Fruit fly (Drosophila melanogaster) ovary, adult (tissue): ENCODE data around the gene CG5612.

ENCODE experiments used
- CG17801 ChIP-seq: fragments of 200-800 bp; optimal IDR thresholded peaks from 2 replicates; lab custom pipeline; 2019; ENCODE audit warnings: missing biosample characterization, mild to moderate bottlenecking, missing genetic modification characterization, moderate library complexity; ENCODE audit not compliant: partially characterized antibody

The CG5612 gene

dm6 chr3R:27582634-27583181, 43.1 kb downstream of the CG5612 start, which contains the start of gene pins:
Gene pins (plus strand): TSS chr3R:27582840.
- TF ChIP-seq CG17801 (GFP tag; lab: Kevin White, UChicago), result no peak

- TF ChIP-seq CG17801 (GFP tag; lab: Kevin White, UChicago), result no peak
Observed at dm6 chr3R:27581890-27582487, 43.8 kb downstream of the CG5612 start, which contains the start of gene wdb. Gene wdb (minus strand): TSS chr3R:27582241.

- peak; percentile 66 for TF ChIP-seq CG17801 (GFP tag; lab: Kevin White, UChicago)
Observed at dm6 chr3R:27581263-27581868, 44.4 kb downstream of the CG5612 start.

- no peak for TF ChIP-seq CG17801 (GFP tag; lab: Kevin White, UChicago)
Observed at dm6 chr3R:27580274-27581011, 45.4 kb downstream of the CG5612 start.

dm6 chr3R:27579422-27579821, 46.4 kb downstream of the CG5612 start:
- TF ChIP-seq CG17801 (GFP tag; lab: Kevin White, UChicago), result no peak
